Worm (Caenorhabditis elegans): ENCODE data around the gene C08E8.3.

C08E8.3 gene

ce11 chrV:18339807-18340206 is 10.1 kb upstream of the C08E8.3 start, which contains the start of gene C08E8.10:
C08E8.10 (minus strand) TSS chrV:18339907.
- TF ChIP-seq nhr-21 (tag; optimal IDR thresholded peaks at IDR 0.05) (no peak), lin-11 (tag; optimal IDR thresholded peaks at IDR 0.05) (no peak), ztf-1 (GFP tag; conservative IDR thresholded peaks at IDR 0.05) (no peak), ceh-82 (tag; optimal IDR thresholded peaks at IDR 0.05) (no peak), skn-1 (tag; optimal IDR thresholded peaks at IDR 0.05) (no peak), sma-9 (GFP tag; optimal IDR thresholded peaks at IDR 0.05) (no peak), sma-9 (tag; optimal IDR thresholded peaks at IDR 0.05) (no peak), nhr-237 (tag; optimal IDR thresholded peaks at IDR 0.05) (no peak), unc-62 (GFP tag; optimal IDR thresholded peaks at IDR 0.05) (no peak), gmeb-1 (tag; optimal IDR thresholded peaks at IDR 0.05) (no peak), ceh-16 (tag; optimal IDR thresholded peaks at IDR 0.05) (no peak), peb-1 (tag; optimal IDR thresholded peaks at IDR 0.05) (no peak), nhr-129 (tag; optimal IDR thresholded peaks at IDR 0.05) (no peak), snpc-4 (tag; optimal IDR thresholded peaks at IDR 0.05) (no peak), nhr-10 (tag; optimal IDR thresholded peaks at IDR 0.05) (no peak), ztf-4 (tag; optimal IDR thresholded peaks at IDR 0.05) (no peak), sem-4 (tag; optimal IDR thresholded peaks at IDR 0.05) (no peak), nhr-23 (tag; optimal IDR thresholded peaks at IDR 0.05) (no peak), sma-3 (GFP tag; optimal IDR thresholded peaks at IDR 0.05) (no peak), elt-1 (tag; optimal IDR thresholded peaks at IDR 0.05) (no peak), elt-3 (tag; optimal IDR thresholded peaks at IDR 0.05) (no peak)

DNA sequence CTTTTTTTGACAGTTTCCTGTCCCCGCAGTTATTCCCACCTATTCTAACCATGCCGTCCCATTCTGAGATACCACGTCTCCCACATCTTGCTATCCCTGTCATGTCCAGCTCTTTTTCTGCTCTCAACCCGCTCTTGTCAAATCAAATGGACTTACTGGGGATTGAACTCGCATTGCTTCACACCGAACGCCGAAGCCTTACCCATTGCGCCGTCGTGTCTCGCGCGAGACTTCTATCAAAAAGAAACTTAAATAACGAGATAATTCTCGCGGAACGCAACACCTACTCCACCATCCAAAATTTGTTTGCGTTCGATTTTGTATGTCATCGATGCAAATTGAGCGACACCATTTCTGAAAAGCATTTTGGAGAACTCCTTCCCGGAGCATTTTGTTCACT is 5.7 kb upstream of the C08E8.3 start:
- TF ChIP-seq sma-3 (GFP tag; optimal IDR thresholded peaks at IDR 0.05) = no peak
- TF ChIP-seq ceh-82 (tag; optimal IDR thresholded peaks at IDR 0.05) = no peak
- TF ChIP-seq nhr-25 (tag; optimal IDR thresholded peaks at IDR 0.05) = no peak
- no peak for TF ChIP-seq gmeb-1 (tag; optimal IDR thresholded peaks at IDR 0.05)
- no peak for TF ChIP-seq nhr-11 (tag; optimal IDR thresholded peaks at IDR 0.05)
- no peak for TF ChIP-seq ztf-1 (GFP tag; conservative IDR thresholded peaks at IDR 0.05)
- TF ChIP-seq elt-3 (tag; optimal IDR thresholded peaks at IDR 0.05) = no peak
- TF ChIP-seq nhr-237 (tag; optimal IDR thresholded peaks at IDR 0.05) = no peak
- TF ChIP-seq egl-27 (tag; optimal IDR thresholded peaks at IDR 0.05) = no peak
- TF ChIP-seq dmd-4 (tag; optimal IDR thresholded peaks at IDR 0.05) = no peak

- TF ChIP-seq sma-3 (GFP tag; optimal IDR thresholded peaks at IDR 0.05) = peak; percentile 81
- peak; percentile 38 for TF ChIP-seq F13H6.1 (tag; optimal IDR thresholded peaks at IDR 0.05)
- TF ChIP-seq nhr-129 (tag; optimal IDR thresholded peaks at IDR 0.05) = peak; percentile 30
- no peak for TF ChIP-seq ceh-16 (tag; optimal IDR thresholded peaks at IDR 0.05)
- no peak for TF ChIP-seq unc-39 (tag; optimal IDR thresholded peaks at IDR 0.05)
- peak; percentile 100 for TF ChIP-seq fos-1 (tag; optimal IDR thresholded peaks at IDR 0.05)
- TF ChIP-seq sma-9 (GFP tag; optimal IDR thresholded peaks at IDR 0.05) = peak; percentile 88
- no peak for TF ChIP-seq sma-9 (tag; optimal IDR thresholded peaks at IDR 0.05)
- TF ChIP-seq dmd-4 (tag; optimal IDR thresholded peaks at IDR 0.05) = no peak
- peak; percentile 74 for TF ChIP-seq nhr-21 (tag; optimal IDR thresholded peaks at IDR 0.05)
- TF ChIP-seq sem-4 (tag; optimal IDR thresholded peaks at IDR 0.05) = no peak
- TF ChIP-seq C34F6.9 (tag; optimal IDR thresholded peaks at IDR 0.05) = no peak
- no peak for TF ChIP-seq elt-1 (tag; optimal IDR thresholded peaks at IDR 0.05)
- TF ChIP-seq egl-27 (tag; optimal IDR thresholded peaks at IDR 0.05) = peak; percentile 85
- TF ChIP-seq skn-1 (tag; optimal IDR thresholded peaks at IDR 0.05) = peak; percentile 96
- TF ChIP-seq crh-2 (tag; optimal IDR thresholded peaks at IDR 0.05) = peak; percentile 72
- peak; percentile 76 for TF ChIP-seq gmeb-1 (tag; optimal IDR thresholded peaks at IDR 0.05)
Observed at ce11 chrV:18346080-18346479, 3.8 kb upstream of the C08E8.3 start.

- no peak for TF ChIP-seq ztf-4 (tag; optimal IDR thresholded peaks at IDR 0.05)
- TF ChIP-seq nhr-11 (tag; optimal IDR thresholded peaks at IDR 0.05) = no peak
- no peak for TF ChIP-seq unc-62 (GFP tag; optimal IDR thresholded peaks at IDR 0.05)
- no peak for TF ChIP-seq sma-9 (GFP tag; optimal IDR thresholded peaks at IDR 0.05)
- no peak for TF ChIP-seq sma-9 (tag; optimal IDR thresholded peaks at IDR 0.05)
- TF ChIP-seq ceh-82 (tag; optimal IDR thresholded peaks at IDR 0.05) = no peak
- no peak for TF ChIP-seq sem-4 (tag; optimal IDR thresholded peaks at IDR 0.05)
- no peak for TF ChIP-seq blmp-1 (tag; optimal IDR thresholded peaks at IDR 0.05; ENCODE audit: insufficient read depth)
- no peak for TF ChIP-seq lin-39 (tag; optimal IDR thresholded peaks at IDR 0.05)
- no peak for TF ChIP-seq Y55F3AM.14 (GFP tag; optimal IDR thresholded peaks at IDR 0.05)
- no peak for TF ChIP-seq zag-1 (tag; optimal IDR thresholded peaks at IDR 0.05)
Observed at ce11 chrV:18350721-18351120, 792 bp downstream of the C08E8.3 start, which contains the start of gene C08E8.11. C08E8.11 (plus strand) TSS chrV:18351021.

- TF ChIP-seq blmp-1 (tag; optimal IDR thresholded peaks at IDR 0.05; ENCODE audit: insufficient read depth) (no peak), unc-39 (tag; optimal IDR thresholded peaks at IDR 0.05) (no peak), aly-2 (tag; optimal IDR thresholded peaks at IDR 0.05) (no peak), ceh-82 (tag; optimal IDR thresholded peaks at IDR 0.05) (no peak), nhr-6 (tag; optimal IDR thresholded peaks at IDR 0.05) (no peak), nhr-12 (tag; optimal IDR thresholded peaks at IDR 0.05) (no peak), ZK546.5 (tag; optimal IDR thresholded peaks at IDR 0.05) (no peak), ztf-11 (tag; optimal IDR thresholded peaks at IDR 0.05) (no peak), Y55F3AM.14 (GFP tag; optimal IDR thresholded peaks at IDR 0.05) (no peak), unc-62 (GFP tag; optimal IDR thresholded peaks at IDR 0.05) (no peak), mbf-1 (tag; optimal IDR thresholded peaks at IDR 0.05) (no peak), peb-1 (tag; optimal IDR thresholded peaks at IDR 0.05) (no peak), lin-11 (tag; optimal IDR thresholded peaks at IDR 0.05) (no peak), ztf-4 (tag; optimal IDR thresholded peaks at IDR 0.05) (no peak), ztf-1 (GFP tag; conservative IDR thresholded peaks at IDR 0.05) (no peak), unc-55 (GFP tag; optimal IDR thresholded peaks at IDR 0.05) (no peak), nhr-10 (tag; optimal IDR thresholded peaks at IDR 0.05) (no peak)
Observed at ce11 chrV:18354299-18354698, 4.4 kb downstream of the C08E8.3 start.

All from whole organism, L2 larva.